Worm (Caenorhabditis elegans) whole organism, mixed stage, embryonic: ENCODE measurements around the gene F54D12.2.

ENCODE experiments used
- ceh-39 ChIP-seq: fragments of 150-350 bp; optimal IDR thresholded peaks from 2 replicates; lab custom pipeline; 2014; ENCODE audit warnings: missing biosample characterization, missing genetic modification characterization
- drap-1 ChIP-seq: fragments of 200-800 bp; sonication (Bioruptor generic); optimal IDR thresholded peaks from 3 replicates; lab custom pipeline; 2018; ENCODE audit warnings: mild to moderate bottlenecking, missing genetic modification characterization, missing compliant biosample characterization
- elt-1 ChIP-seq: sonication (generic microtip); optimal IDR thresholded peaks from 2 replicates; lab custom pipeline; 2017; ENCODE audit warnings: missing genetic modification characterization, mild to moderate bottlenecking, missing compliant biosample characterization, antibody characterized with exemption, moderate library complexity, borderline replicate concordance; ENCODE audit not compliant: insufficient read depth
- flh-1 ChIP-seq: fragments of 200-800 bp; sonication (Bioruptor generic); optimal IDR thresholded peaks from 2 replicates; lab custom pipeline; 2018; ENCODE audit warnings: mild to moderate bottlenecking, missing genetic modification characterization, moderate library complexity, missing compliant biosample characterization
- lin-32 ChIP-seq: fragments of 200-800 bp; sonication (Bioruptor generic); optimal IDR thresholded peaks from 2 replicates; lab custom pipeline; 2018; ENCODE audit warnings: mild to moderate bottlenecking, missing genetic modification characterization, missing compliant biosample characterization
- mab-5 ChIP-seq: fragments of 150-350 bp; optimal IDR thresholded peaks from 2 replicates; lab custom pipeline; 2014; ENCODE audit warnings: missing biosample characterization, missing genetic modification characterization
- nhr-12 ChIP-seq: fragments of 150-350 bp; optimal IDR thresholded peaks from 2 replicates; lab custom pipeline; 2014; ENCODE audit warnings: missing biosample characterization, missing genetic modification characterization
- nhr-237 ChIP-seq: fragments of 150-350 bp; optimal IDR thresholded peaks from 2 replicates; lab custom pipeline; 2014; ENCODE audit warnings: missing biosample characterization, missing genetic modification characterization
- nhr-28 ChIP-seq: fragments of 150-350 bp; optimal IDR thresholded peaks from 2 replicates; lab custom pipeline; 2014; ENCODE audit warnings: missing biosample characterization, missing genetic modification characterization
- unc-39 ChIP-seq: fragments of 150-350 bp; optimal IDR thresholded peaks from 2 replicates; lab custom pipeline; 2014; ENCODE audit warnings: missing biosample characterization, missing genetic modification characterization

DNA sequence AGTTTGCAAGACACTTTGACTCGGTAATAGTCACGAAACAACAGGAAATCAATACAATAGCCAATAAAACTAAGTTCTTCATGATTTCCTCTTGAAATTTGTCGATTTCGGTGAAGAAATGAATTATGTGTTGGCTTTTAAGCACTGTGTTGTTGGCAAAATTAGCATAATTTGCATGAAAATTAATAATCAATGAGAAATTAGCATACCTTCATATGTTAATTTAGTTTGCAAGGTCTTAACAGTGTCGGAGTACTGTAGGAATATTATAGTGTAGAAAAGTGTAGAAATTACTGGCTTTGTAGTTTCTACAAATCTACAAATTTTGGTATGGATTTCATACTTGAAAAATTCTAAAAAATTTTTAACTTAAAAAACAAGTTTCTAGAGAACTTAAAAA, 16.9 kb upstream of the F54D12.2 start, which contains the start of gene F54D12.9:
- TF ChIP-seq unc-39 (tag; lab: Kevin White, UChicago), result no peak
- TF ChIP-seq flh-1 (GFP tag; lab: Kevin White, UChicago), result no peak
- TF ChIP-seq ceh-39 (tag; lab: Kevin White, UChicago), result no peak
- TF ChIP-seq nhr-12 (tag; lab: Kevin White, UChicago), result no peak
- TF ChIP-seq mab-5, result no peak
- TF ChIP-seq elt-1 (tag; lab: Kevin White, UChicago), result no peak
- TF ChIP-seq nhr-237 (tag; lab: Kevin White, UChicago), result no peak
- no peak for TF ChIP-seq nhr-28
- TF ChIP-seq lin-32 (GFP tag; lab: Kevin White, UChicago), result no peak
- TF ChIP-seq drap-1, result no peak
